Fruit fly (Drosophila melanogaster) ovary, adult (tissue): Measurements from ENCODE around the gene CG18557.
A peak's percentile ranks its signal among the peaks of the same experiment; 100 is the strongest.

ENCODE experiments used
- CG17801 ChIP-seq: fragments of 200-800 bp; optimal IDR thresholded peaks from 2 replicates; lab custom pipeline; 2019; ENCODE audit warnings: missing biosample characterization, mild to moderate bottlenecking, missing genetic modification characterization, moderate library complexity; ENCODE audit not compliant: partially characterized antibody

The CG18557 gene

DNA sequence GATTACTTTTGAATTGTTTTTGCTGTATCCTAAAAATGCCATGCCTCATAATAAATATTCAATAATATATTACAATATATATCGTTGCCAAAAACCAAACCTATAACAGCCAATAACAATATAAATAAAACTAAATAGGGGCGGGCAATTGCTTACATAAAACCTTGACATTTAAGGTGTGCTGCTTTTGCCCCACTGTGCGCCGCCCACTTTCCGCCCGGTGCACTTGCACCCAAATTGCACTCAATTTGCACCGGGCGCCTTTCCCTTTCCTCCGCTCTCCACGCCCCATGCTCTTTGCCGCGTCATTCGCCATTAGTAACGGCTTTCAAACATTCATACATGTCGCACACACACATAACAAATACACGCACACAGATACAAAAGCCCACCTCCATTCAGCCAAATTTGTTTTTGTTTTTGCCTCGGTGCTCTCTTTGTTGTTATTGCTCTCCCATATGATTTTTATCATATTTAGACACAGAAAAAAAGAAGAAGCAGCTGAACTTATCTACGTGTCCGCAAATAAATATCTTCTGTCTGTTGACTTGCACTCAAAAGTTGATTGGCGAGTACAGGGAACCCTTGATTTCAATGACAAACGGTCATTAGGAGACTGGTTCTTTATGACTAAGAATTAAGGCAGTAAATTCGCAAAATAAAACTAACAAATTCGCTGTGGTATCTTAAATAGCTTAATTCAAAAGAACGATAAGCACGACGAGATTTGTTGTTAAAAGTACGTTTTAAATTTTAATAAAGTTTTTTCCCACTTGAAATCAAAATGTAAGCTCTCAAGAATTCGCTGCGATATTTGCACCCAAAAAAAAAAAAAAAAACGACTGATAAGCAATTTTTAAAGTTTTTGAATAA is 12.6 kb upstream of the CG18557 start:
- peak; percentile 67 for TF ChIP-seq CG17801

DNA sequence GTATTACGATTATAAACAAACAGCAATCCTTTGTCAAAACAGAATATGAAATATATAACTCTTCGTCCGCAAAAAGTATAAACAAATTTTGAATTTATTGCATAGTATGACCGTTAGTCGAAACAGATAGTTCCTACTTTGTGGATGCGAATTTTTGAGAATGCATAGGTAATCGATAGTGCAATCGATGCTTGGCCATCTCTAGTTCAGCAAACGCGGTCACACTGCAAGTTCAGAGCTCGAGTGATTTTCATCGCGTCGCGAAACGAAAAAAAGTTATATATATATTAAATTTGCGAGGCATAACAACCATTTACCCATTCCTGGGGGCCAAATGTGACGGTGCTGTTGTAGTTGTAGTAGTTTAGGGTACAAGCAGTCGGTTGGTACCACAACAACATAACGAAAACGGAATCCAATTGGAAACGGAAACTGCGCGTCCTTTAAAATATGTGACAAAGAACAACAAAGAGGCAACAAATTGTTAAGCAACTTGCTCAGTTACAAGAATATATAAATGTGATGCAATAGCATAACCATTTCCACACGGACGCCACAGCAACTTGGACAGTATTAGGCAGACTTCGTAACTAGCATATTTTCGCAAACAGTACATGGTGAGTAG is 11.5 kb upstream of the CG18557 start, which contains the start of gene CG2991:
Gene CG2991, plus strand, starts transcription at position 205 of the 625 bp plus-strand sequence.
- TF ChIP-seq CG17801, result peak; percentile 56

DNA sequence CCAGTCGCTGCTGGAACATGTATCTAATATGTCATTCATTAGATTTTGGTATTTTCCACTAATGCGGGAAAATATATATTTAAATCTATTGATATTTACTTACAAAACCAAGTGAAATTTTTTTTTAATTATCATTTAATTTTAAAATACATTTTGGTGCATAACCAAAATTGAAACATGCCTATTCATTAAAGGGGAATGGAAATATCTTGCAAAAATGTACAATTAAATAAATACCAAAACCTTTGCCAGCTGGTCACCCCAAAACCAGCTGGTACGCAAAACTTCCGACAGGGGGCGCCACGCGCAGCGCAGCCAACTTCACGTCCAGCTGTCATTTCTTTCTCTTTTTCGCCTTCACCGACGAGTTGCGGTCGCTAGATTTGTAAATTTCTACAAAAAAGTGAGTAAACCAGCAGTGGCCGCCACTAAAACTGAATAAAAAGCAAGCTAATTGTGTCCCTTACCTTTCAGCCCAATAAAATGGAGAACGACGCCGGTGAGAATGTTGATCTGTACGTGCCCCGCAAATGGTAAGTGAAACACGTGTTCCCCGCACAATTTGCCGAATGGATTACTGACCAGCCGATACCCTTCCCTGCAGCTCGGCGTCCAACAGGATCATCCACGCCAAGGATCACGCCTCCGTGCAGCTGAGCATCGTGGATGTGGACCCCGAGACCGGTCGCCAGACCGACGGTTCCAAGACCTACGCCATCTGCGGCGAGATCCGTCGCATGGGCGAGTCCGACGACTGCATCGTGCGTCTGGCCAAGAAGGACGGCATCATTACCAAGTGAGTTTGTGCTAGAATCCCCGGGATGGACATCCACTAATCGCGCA is 10.5 kb upstream of the CG18557 start, which contains the start of the genes CG3104 and RpS21:
Gene CG3104, minus strand, starts transcription at position 6 of the 843 bp plus-strand sequence.
Gene RpS21, plus strand, starts transcription at position 298 of the 843 bp plus-strand sequence.
- TF ChIP-seq CG17801, result peak; percentile 74

DNA sequence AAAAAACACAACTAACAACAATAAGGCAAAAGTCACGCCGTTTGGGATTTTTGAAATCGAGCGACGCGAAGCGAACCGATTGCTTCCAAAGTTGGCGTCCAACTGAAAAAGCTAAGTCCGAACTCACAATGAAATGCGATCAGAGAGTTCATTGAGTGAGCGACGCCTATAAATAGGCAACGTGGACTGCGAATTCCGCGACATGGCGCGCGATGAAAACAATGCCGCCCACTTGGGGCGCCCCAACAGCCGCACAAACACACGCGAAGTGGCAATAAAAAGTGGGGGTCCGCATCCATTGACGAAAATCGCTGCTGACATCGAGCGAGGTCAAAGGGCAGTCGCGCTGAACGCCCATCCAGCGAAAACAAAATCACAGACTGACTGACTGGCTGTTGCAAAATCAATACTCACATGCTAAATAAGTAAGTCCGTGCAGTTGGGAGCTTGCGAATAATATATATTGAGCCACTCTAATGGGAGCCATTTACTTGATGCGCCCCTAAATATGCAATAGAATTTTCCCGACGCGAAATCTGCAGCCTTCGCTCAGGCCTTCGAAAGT is 9.8 kb upstream of the CG18557 start:
- TF ChIP-seq CG17801, result no peak

DNA sequence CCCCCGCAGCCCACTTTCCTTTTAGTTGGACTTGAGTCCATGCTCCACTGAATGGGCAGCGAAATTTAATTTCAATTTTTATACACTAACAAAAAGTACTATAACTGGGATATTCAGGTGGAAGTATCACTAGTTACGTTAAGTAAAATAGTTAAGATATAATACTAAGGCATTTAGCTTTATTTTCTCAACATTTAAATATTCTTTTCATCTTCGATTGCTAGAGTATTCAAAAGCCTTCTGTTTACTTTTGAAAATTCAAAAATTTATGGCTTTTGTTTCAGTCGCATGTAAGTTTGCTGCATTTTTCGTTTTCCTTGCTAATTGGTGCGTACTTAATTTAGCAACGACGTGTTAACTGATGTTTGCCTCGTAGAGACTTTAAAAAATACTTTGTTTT is 6.1 kb upstream of the CG18557 start:
- TF ChIP-seq CG17801, result no peak

DNA sequence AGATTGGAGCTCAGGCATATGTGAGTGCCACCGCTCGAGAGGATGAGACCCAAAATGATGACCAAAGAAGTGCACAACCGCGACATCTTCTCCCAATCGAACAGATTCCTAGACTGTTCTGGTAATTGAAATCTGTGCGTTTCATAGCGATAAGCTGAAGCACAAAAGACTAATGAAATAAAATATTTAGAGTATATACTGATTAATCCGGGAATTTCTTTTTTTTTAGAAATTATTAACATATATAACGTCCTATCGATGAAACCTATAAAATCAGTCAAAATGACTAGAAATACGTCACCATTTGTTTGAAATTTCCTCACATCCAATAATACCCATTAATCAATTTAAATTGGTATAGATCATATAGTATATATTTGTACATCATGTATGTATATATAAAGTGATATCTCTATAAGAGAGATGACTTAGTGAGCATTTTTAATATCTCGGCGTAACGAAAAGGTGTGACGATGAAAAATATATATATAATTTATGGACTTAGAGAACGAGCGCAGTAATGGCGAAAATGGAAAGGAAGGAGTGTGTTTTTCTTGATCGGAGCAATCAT is 1.7 kb upstream of the CG18557 start, which contains the start of the genes CG3117 and CG2983:
Gene CG3117, minus strand, starts transcription at position 101 of the 571 bp plus-strand sequence.
Gene CG2983, plus strand, starts transcription at position 521 of the 571 bp plus-strand sequence.
- no peak for TF ChIP-seq CG17801

DNA sequence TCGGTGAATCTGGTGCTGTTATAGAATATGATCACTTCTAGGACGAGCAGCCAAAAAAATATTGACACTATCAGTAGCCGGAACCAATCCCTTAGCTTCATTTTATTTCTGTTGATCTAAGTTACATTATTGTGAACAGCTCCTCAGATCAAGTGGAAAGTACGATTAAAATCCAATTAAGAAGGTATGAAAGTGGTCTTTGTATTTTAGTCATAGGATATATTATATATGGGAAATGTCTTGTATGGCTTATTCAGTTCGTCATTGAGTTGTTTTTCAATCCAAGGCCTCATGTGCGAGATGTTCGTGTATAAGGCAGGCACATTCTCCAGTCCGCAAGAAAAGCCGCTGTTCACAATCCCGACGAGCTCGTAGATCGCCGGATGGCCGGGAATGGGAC is 1.1 kb downstream of the CG18557 start, which contains the start of gene CG18558:
Gene CG18558, minus strand, starts transcription at position 101 of the 400 bp plus-strand sequence.
- no peak for TF ChIP-seq CG17801

DNA sequence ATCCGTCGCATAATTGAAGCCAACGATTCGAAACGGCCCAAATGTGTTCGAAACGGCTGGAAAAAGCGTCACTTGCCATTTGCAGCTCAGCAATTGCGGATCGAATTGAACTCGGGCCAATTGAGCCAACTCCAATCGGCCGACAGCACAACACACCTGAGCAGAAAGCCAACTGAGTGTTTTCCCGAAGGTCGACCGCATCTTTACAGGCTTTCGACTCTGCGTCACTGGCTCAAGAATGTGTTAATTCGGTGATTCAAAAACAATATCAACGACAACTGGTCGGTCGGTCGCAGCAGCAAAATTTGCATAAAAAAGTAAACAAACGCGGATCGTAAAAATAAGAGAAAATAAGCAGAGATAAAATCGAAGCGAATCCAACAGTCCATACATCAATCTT is 5.2 kb downstream of the CG18557 start:
- no peak for TF ChIP-seq CG17801

DNA sequence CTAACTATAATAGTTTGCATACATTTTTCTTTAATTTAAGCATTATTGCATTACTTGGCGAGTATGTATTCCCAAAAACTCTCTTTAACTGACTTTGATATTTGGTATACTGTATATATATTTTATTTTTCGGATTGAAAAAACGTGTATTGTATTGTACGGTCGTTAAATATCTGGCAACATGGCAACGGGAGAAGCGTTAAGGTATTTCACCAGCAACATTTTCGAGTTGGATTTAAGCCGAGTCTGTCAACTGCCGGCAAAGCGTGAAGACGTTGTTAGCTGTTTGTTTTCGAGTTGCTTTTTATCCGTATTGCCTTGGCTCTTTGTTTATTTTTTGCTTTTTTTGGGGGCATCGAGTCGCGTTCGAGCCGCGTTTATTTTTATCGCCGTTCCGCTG is 5.7 kb downstream of the CG18557 start, which contains the start of gene CG2975:
Gene CG2975, plus strand, starts transcription at position 275 of the 400 bp plus-strand sequence.
- TF ChIP-seq CG17801, result no peak

DNA sequence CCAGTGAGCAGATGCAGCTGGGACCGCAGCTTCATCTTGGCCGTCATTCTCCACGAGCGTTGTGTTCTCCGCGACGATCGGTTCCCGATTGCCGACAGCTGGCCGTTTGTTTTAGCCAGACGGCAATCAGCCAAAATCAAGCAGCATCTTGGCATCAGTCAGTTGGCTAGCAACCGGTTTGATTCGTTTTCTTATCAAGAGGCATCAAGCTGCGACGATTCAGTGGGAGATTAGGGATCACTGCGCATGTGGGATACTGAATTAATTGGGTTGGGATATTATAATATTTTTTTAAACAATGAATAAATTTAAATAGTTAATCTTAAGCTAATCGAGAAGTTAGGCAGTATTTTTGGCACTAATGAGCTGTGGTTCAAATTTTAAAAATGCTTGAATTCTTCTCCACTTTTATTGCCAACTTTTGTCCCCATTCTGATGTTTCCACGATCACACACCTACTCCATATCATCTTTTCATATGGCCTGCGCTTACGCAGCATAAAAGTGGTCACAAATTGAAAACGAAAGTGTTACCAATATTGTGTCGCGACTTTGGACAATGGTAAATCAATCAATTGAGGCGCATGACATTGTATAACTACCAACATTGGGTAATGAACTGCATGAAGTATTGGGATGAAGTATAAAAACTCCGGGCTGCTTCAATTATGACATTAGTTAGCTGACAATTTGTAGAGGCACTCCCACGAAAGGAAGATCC is 7.6 kb downstream of the CG18557 start, which contains the start of the genes CG3119 and Cpr23B:
Gene CG3119, minus strand, starts transcription at position 92 of the 720 bp plus-strand sequence.
Gene Cpr23B, plus strand, starts transcription at position 670 of the 720 bp plus-strand sequence.
- no peak for TF ChIP-seq CG17801

DNA sequence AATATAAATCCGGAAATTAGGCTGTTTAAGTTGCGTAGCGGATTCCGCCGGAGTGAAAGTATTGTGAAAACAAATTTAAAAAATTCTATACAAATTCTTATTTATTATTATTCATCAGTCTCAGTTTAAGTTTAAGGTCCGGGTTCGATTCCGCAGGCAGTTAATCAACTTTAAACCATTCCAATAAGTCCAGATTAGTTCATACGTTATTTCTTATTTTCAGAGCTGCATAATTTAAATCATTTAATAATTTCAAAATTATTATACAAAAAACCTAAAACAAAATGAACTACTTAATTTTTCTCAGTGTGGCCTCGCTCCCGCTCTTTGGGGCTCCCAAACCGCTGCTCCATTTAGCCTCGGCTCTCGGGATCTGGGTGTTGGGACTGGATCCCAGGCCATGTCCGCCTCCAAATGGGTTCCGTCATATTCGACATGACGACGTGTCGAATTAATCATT is 15.2 kb downstream of the CG18557 start:
- peak; percentile 49 for TF ChIP-seq CG17801

DNA sequence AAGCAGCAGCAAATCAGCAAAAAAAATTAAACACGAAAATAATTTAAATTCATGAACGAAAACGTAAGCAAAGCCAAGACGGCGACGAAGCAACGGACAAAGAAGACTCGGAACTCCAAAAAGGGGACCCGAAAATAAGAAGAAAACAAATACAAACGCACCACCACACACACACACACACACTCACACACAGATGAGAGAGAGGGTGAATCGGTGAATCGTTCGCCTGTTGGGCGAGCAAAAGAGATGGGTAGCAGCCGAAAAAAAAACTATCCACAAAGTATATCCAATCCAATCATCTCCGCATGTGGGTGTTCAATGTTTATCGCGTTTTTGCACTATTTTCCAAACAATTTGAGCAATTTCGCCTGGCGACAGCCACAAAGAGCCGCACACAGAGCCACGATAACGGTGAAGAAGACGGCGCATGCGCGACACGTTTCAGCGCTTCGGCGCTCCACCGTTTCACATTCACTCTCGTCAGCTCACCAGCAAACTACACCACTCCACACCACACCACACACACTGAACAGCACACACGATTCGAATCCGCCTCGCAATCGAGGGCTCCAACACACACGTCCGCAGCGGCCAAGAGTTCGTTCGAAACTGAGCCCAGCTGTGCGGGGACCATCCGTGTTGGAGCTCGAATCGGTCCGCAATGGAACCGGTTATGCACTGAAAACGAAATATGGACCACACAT is 15.7 kb downstream of the CG18557 start, which contains the start of gene Duox:
Gene Duox, minus strand, starts transcription at position 612 of the 704 bp plus-strand sequence.
- TF ChIP-seq CG17801, result no peak

DNA sequence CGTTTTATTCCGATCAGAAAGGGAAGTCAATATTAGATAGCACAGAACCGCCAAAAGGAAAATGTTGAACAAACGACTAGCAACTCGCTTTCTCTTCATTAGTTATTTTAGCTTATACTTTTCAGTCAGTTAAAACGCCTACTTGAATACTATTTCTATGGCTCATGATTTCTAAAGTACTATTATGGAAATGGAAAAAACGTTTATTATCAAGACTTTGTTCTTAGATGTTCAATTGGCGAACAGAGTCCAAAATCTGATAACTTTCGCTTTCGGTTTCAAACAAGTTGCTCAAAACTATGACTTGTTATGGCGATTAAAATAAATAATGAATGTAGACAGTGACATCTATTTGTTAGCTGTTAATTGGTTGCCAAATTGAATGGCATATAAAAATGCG is 20.1 kb downstream of the CG18557 start, which contains the start of gene CG3123:
Gene CG3123, minus strand, starts transcription at position 101 of the 400 bp plus-strand sequence.
- no peak for TF ChIP-seq CG17801

DNA sequence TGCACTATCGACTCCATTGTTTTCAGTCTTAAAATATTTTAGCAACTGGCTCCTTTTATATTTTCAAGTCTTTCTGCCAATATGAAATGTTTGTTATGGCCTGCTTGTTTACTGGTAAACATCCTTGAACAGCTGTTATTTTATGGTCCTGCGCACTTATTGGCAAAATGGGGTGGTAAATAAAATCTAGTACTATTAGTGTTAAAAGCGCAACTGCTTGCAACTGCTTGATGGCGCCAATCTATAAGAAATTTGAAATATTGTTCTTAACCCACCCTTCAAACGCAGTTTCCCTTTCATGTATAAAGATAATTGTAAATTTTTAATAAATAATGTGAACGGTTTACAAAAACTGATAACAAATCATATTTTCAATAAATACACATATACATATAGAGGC is 29.9 kb downstream of the CG18557 start, which contains the start of gene G6P:
Gene G6P, minus strand, starts transcription at position 88 of the 400 bp plus-strand sequence.
- no peak for TF ChIP-seq CG17801
